Worm (Caenorhabditis elegans): Measurements from ENCODE around the gene K09C8.9.

DNA sequence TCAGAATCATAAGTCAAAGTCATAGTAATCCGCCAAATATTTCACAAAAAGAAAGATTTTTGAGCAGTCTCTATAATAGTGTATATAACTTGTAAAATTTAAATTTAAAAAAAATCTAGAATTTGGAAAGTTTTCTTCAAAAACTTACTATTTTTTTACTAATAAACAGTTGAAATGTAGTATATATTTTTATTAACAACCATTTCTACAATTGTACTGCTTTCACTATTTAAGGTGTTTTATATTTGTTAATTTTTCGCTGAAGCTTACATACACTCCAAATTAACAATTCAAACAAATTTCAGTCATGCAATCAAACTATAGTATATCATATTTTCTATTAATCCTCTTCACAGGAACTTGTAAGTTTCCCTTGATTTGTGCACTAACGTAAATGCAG lies 1.3 kb downstream of the K09C8.9 start, which contains the start of gene lge-1:
- no peak for TF ChIP-seq unc-130 (tag; optimal IDR thresholded peaks at IDR 0.05)
- TF ChIP-seq ztf-4 (tag; optimal IDR thresholded peaks at IDR 0.05) = no peak
- TF ChIP-seq C34B4.2 (tag; optimal IDR thresholded peaks at IDR 0.05) = no peak
- TF ChIP-seq nhr-77 (tag; optimal IDR thresholded peaks at IDR 0.05) = no peak
- TF ChIP-seq nhr-237 (tag; optimal IDR thresholded peaks at IDR 0.05) = no peak
- no peak for TF ChIP-seq ceh-8 (GFP tag; optimal IDR thresholded peaks at IDR 0.05)
- TF ChIP-seq elt-3 (tag; optimal IDR thresholded peaks at IDR 0.05) = no peak
- TF ChIP-seq sup-37 (GFP tag; optimal IDR thresholded peaks at IDR 0.05) = no peak

Measured in whole organism, L1 larva.